Worm (Caenorhabditis elegans): ENCODE results near the gene Y51H7C.7.

Gene Y51H7C.7

DNA sequence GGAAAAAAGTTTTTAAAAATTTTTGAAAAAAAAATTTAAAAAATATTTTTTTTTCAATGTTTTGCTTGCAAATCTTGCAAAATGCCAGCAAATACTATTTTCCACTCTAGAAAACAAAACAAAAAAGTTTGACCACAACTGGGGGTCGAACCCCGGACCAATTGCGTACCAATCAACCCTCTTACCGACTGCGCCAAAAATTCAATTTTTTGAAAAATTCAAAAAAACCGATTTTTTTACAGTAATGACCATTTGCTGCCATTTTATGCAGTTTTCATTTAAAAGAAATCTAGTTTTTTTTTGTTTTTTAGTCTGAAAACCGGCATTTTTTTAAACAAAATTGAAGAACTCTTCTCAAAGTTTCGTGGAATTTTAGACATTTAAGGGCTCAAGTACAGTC, 39.9 kb upstream of the Y51H7C.7 start:
- TF ChIP-seq nhr-76 (tag; optimal IDR thresholded peaks at IDR 0.05): no peak
- no peak for TF ChIP-seq mab-5 (tag; optimal IDR thresholded peaks at IDR 0.05)
- no peak for TF ChIP-seq hlh-1 (tag; optimal IDR thresholded peaks at IDR 0.05)
- TF ChIP-seq M03D4.4 (tag; optimal IDR thresholded peaks at IDR 0.05): no peak

DNA sequence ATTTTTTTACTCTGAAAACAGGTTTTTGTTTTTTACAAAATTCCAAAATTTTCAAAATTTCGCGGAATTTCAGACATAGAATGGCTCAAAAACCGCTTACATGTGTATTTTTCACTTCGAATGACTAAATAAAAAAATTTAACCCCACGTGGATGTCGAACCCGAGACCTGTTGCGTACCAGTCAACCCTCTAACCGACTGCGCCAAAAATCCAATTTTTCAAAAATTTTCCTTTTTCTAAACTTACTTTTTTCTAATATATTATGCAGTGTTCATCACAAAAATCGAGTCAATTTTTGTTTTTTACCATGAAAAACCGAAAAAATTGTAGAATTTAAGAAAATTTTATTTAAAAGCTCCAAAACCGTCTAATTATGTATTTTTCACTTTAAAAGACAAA, 36.4 kb upstream of the Y51H7C.7 start:
- TF ChIP-seq mep-1 (tag; optimal IDR thresholded peaks at IDR 0.05): no peak
- TF ChIP-seq lin-32 (GFP tag; optimal IDR thresholded peaks at IDR 0.05): no peak
- no peak for TF ChIP-seq unc-39 (tag; optimal IDR thresholded peaks at IDR 0.05)
- no peak for TF ChIP-seq nhr-237 (tag; optimal IDR thresholded peaks at IDR 0.05)
- no peak for TF ChIP-seq sptf-1 (tag; optimal IDR thresholded peaks at IDR 0.05)
- TF ChIP-seq elt-1 (tag; optimal IDR thresholded peaks at IDR 0.05; ENCODE audit: borderline replicate concordance, insufficient read depth): no peak
- no peak for TF ChIP-seq lsy-2 (tag; optimal IDR thresholded peaks at IDR 0.05)
- TF ChIP-seq zip-8 (tag; optimal IDR thresholded peaks at IDR 0.05): no peak
- no peak for TF ChIP-seq ham-2 (GFP tag; optimal IDR thresholded peaks at IDR 0.05)
- TF ChIP-seq hlh-1 (tag; optimal IDR thresholded peaks at IDR 0.05): no peak
- TF ChIP-seq nhr-12 (tag; optimal IDR thresholded peaks at IDR 0.05): no peak
- TF ChIP-seq elt-3 (tag; optimal IDR thresholded peaks at IDR 0.05): no peak
- TF ChIP-seq drap-1 (GFP tag; optimal IDR thresholded peaks at IDR 0.05): no peak
- TF ChIP-seq blmp-1 (tag; optimal IDR thresholded peaks at IDR 0.05): no peak
- no peak for TF ChIP-seq snpc-4 (tag; optimal IDR thresholded peaks at IDR 0.05)
- TF ChIP-seq mab-5 (tag; optimal IDR thresholded peaks at IDR 0.05): no peak
- no peak for TF ChIP-seq ceh-39 (tag; optimal IDR thresholded peaks at IDR 0.05)
- TF ChIP-seq lin-13 (tag; optimal IDR thresholded peaks at IDR 0.05): no peak

DNA sequence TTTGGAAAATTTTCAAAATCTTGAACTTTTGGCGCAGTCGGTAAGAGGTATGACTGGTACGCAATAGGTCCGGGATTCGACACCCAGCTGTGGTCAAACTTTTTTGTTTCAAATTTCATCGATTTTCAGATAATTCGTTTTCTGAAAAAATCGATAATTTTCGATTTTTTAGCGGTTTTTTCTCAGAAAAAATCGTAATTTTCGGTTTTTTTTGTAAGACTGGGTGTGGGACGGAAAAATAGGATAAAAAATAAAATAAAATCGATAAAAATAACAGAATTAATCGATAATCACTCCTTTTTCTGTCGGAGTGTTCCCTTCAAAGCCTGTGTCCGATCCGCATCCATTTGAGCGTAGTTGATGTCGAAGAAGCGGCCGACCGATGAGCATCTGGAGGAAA, 33.6 kb upstream of the Y51H7C.7 start:
- TF ChIP-seq mls-2 (tag; optimal IDR thresholded peaks at IDR 0.05) (no peak), tbx-8 (GFP tag; optimal IDR thresholded peaks at IDR 0.05) (no peak), unc-39 (tag; optimal IDR thresholded peaks at IDR 0.05) (no peak), zip-8 (tag; optimal IDR thresholded peaks at IDR 0.05) (no peak)

DNA sequence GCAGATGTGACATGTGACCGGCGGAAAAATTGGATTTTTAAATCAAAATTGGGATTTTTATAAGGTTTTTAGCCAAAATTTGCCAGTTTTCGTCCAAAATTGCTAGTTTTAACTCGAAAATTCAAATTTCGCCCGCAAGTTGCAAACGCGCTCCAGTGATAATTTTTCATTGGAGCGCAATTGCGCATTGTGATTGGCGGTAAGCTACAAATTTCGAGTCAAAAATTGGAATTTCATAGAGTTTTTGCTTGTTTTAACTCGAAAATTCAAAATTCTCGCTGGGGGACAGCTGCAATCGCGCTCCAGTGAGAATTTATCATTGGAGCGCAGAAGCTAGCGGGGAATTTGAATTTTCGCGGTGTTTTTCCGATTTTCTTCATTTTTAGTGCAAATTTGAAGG, 33.0 kb upstream of the Y51H7C.7 start:
- TF ChIP-seq mep-1 (tag; optimal IDR thresholded peaks at IDR 0.05) (no peak), hlh-1 (tag; optimal IDR thresholded peaks at IDR 0.05) (no peak), nhr-76 (tag; optimal IDR thresholded peaks at IDR 0.05) (no peak), cnd-1 (tag; optimal IDR thresholded peaks at IDR 0.05) (no peak), nhr-237 (tag; optimal IDR thresholded peaks at IDR 0.05) (no peak), nhr-12 (tag; optimal IDR thresholded peaks at IDR 0.05) (no peak), nhr-28 (tag; optimal IDR thresholded peaks at IDR 0.05) (no peak)

DNA sequence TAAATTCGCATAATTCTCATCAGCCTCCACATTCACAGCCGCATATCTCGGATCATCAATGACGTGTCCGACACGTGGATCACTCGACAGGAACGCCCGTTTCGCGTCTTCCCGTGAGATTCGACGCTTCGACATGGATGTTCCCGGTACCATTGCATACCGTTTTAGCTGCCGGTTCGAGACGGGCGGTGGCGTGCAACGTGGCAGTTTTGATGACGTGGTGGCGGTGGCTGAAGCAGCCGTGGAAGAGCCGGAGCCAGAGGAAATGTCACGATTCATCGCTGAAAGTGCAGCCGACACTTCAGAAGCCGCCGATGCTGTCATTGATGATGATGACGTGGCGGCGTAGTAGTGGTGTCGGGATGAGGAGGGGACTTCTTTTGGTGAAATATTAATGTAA, 30.8 kb upstream of the Y51H7C.7 start:
- TF ChIP-seq nhr-2 (tag; optimal IDR thresholded peaks at IDR 0.05) (no peak), blmp-1 (tag; optimal IDR thresholded peaks at IDR 0.05) (no peak), unc-120 (tag; optimal IDR thresholded peaks at IDR 0.05; ENCODE audit: poor library complexity, severe bottlenecking) (no peak), ztf-11 (tag; optimal IDR thresholded peaks at IDR 0.05) (no peak), bed-3 (GFP tag; optimal IDR thresholded peaks at IDR 0.05) (no peak), mls-2 (tag; optimal IDR thresholded peaks at IDR 0.05) (no peak), hlh-1 (tag; optimal IDR thresholded peaks at IDR 0.05) (no peak), zip-8 (tag; optimal IDR thresholded peaks at IDR 0.05) (no peak), unc-39 (tag; optimal IDR thresholded peaks at IDR 0.05) (no peak), nhr-237 (tag; optimal IDR thresholded peaks at IDR 0.05) (no peak), lin-13 (tag; optimal IDR thresholded peaks at IDR 0.05) (no peak), unc-62 (GFP tag; optimal IDR thresholded peaks at IDR 0.05) (no peak), cnd-1 (tag; optimal IDR thresholded peaks at IDR 0.05) (no peak), nhr-12 (tag; optimal IDR thresholded peaks at IDR 0.05) (no peak)

DNA sequence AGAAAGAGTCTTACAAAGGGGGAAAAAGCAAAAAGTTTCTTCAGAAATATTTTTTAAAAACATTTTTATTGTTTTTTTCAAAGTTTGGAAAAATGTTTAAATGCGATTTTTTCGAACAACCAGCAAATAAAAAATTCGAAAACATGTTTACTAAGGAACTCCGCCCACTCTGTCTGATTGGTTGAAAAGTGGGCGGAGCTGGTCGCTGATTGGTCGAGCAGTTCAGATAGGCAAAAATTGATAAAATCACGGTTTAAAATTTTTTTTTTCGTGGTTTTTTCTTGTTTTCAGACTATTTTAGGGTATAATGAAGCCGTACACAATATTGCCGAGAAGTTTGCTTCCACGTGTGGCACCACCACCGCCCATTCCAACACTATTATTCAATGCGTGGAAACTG, 30.2 kb upstream of the Y51H7C.7 start:
- TF ChIP-seq flh-1 (GFP tag; optimal IDR thresholded peaks at IDR 0.05) (no peak), mab-5 (tag; optimal IDR thresholded peaks at IDR 0.05) (no peak)

DNA sequence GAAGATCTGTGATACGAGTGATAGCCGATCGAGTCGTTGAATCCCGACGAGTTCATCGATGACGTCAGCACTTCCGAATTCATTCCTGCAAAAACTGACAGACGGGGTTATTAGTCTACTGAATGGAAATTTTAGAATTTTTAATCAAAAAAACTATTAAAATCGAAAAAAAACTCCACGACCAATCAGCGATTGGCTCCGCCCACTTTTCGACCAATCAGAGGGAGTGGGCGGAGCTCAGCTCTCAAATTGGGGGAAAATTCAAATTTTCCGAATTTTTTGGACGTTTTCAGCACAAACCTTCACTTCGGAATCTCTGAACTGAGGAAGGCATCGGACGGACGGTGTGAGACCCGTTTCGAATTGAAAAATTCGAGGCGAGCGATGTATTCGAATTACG, 29.4 kb upstream of the Y51H7C.7 start:
- TF ChIP-seq ceh-43 (GFP tag; optimal IDR thresholded peaks at IDR 0.05): no peak
- TF ChIP-seq ceh-39 (tag; optimal IDR thresholded peaks at IDR 0.05): no peak
- TF ChIP-seq pha-4 (tag; optimal IDR thresholded peaks at IDR 0.05): no peak
- no peak for TF ChIP-seq ztf-11 (tag; optimal IDR thresholded peaks at IDR 0.05)
- no peak for TF ChIP-seq ceh-83 (GFP tag; optimal IDR thresholded peaks at IDR 0.05)
- TF ChIP-seq nhr-237 (tag; optimal IDR thresholded peaks at IDR 0.05): no peak
- TF ChIP-seq mls-2 (tag; optimal IDR thresholded peaks at IDR 0.05): no peak
- TF ChIP-seq sptf-1 (tag; optimal IDR thresholded peaks at IDR 0.05): no peak
- no peak for TF ChIP-seq nhr-2 (tag; optimal IDR thresholded peaks at IDR 0.05)
- no peak for TF ChIP-seq elt-3 (tag; optimal IDR thresholded peaks at IDR 0.05)
- TF ChIP-seq blmp-1 (tag; optimal IDR thresholded peaks at IDR 0.05): no peak
- TF ChIP-seq mab-5 (tag; optimal IDR thresholded peaks at IDR 0.05): no peak

Data from whole organism, mixed stage, embryonic.